Fruit fly (Drosophila melanogaster): ENCODE data around the gene Dci.

The Dci gene

DNA sequence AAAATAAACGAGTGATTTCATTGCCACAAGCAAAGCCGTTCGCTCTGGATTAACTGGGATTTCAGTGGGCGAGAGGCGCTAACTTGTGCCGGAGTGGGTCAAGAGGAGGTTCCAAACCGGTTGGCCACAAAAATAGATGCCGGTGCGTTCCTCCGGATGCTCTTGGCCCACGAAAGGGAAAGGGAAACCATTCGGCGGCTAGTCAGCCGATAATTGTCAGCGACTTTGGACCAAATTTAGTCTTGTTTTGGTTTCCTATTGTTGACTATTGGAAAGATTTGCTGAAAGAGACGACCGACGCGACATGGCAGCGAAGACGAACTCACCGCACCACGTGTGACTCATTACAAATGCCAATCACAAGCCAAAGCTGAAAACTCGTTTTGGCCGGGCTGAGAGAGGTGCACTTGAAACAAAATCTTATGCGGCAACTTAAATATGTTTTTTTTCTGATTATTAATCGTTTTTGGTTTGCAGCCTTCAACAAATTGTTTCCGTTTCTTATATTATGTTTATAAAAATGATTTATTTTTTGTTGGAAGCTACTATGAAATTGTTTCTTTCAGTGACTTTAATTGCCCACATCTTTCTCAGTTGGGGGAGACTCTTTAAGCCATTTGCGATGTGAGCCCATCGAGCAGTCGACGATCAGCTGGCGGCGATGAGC lies 44.3 kb downstream of the Dci start, which contains the start of gene CG34056 (continued):
- TF ChIP-seq ac (GFP tag; optimal IDR thresholded peaks at IDR 0.05), result peak; percentile 37
- peak; percentile 96 for TF ChIP-seq tgo (GFP tag; IDR thresholded peaks at IDR 0.05)
- TF ChIP-seq CG1647 (GFP tag; optimal IDR thresholded peaks at IDR 0.05), result peak; percentile 82
- peak; percentile 97 for TF ChIP-seq CG2678 (tag; optimal IDR thresholded peaks at IDR 0.05)
- TF ChIP-seq CTCF (GFP tag; optimal IDR thresholded peaks at IDR 0.05), result peak; percentile 53
- TF ChIP-seq ab (GFP tag; optimal IDR thresholded peaks at IDR 0.05), result no peak
- peak; percentile 84 for TF ChIP-seq CG5180 (GFP tag; optimal IDR thresholded peaks at IDR 0.05)
- TF ChIP-seq yki (optimal IDR thresholded peaks at IDR 0.05), result no peak
- TF ChIP-seq zen (tag; optimal IDR thresholded peaks at IDR 0.05), result peak; percentile 88
- peak; percentile 93 for TF ChIP-seq MBD-R2 (GFP tag; IDR thresholded peaks at IDR 0.05)
- peak; percentile 75 for TF ChIP-seq CG12155 (GFP tag; optimal IDR thresholded peaks at IDR 0.05)
- peak; percentile 73 for TF ChIP-seq CkIIα-i1 (GFP tag; IDR thresholded peaks at IDR 0.05)
- TF ChIP-seq CG3726 (GFP tag; IDR thresholded peaks at IDR 0.05), result peak; percentile 87
- TF ChIP-seq CG18011 (GFP tag; optimal IDR thresholded peaks at IDR 0.05), result peak; percentile 59
- no peak for TF ChIP-seq hbn (GFP tag; IDR thresholded peaks at IDR 0.05; ENCODE audit: partially characterized antibody)
- peak; percentile 90 for TF ChIP-seq al (GFP tag; IDR thresholded peaks at IDR 0.05)
- TF ChIP-seq Dek (tag; optimal IDR thresholded peaks at IDR 0.05), result peak; percentile 89
- peak; percentile 87 for TF ChIP-seq bowl (GFP tag; IDR thresholded peaks at IDR 0.05)
- no peak for TF ChIP-seq Dref (GFP tag; IDR thresholded peaks at IDR 0.05)
- TF ChIP-seq CG15269 (tag; optimal IDR thresholded peaks at IDR 0.05), result peak; percentile 91
- TF ChIP-seq CG4854 (GFP tag; optimal IDR thresholded peaks at IDR 0.05), result peak; percentile 85
- peak; percentile 2 for TF ChIP-seq bigmax (GFP tag; optimal IDR thresholded peaks at IDR 0.05)
- TF ChIP-seq gsb (GFP tag; IDR thresholded peaks at IDR 0.05), result peak; percentile 94
- peak; percentile 95 for TF ChIP-seq gem (tag; optimal IDR thresholded peaks at IDR 0.05)
- no peak for TF ChIP-seq fru (optimal IDR thresholded peaks at IDR 0.05)
- peak; percentile 94 for TF ChIP-seq Fer1 (GFP tag; optimal IDR thresholded peaks at IDR 0.05)
- TF ChIP-seq eve (GFP tag; optimal IDR thresholded peaks at IDR 0.05), result no peak
- peak; percentile 95 for TF ChIP-seq CG32772 (GFP tag; IDR thresholded peaks at IDR 0.05)
- TF ChIP-seq CG6791 (GFP tag; IDR thresholded peaks at IDR 0.05; ENCODE audit: partially characterized antibody), result no peak
- TF ChIP-seq dmrt99B (tag; optimal IDR thresholded peaks at IDR 0.05), result peak; percentile 97
- no peak for TF ChIP-seq Sin3A (optimal IDR thresholded peaks at IDR 0.05)
- no peak for TF ChIP-seq cg (GFP tag; optimal IDR thresholded peaks at IDR 0.05)
- no peak for TF ChIP-seq CG15479 (GFP tag; optimal IDR thresholded peaks at IDR 0.05)
- TF ChIP-seq CG7745 (tag; optimal IDR thresholded peaks at IDR 0.05), result no peak
- peak; percentile 31 for TF ChIP-seq CG9797 (GFP tag; optimal IDR thresholded peaks at IDR 0.05)
- peak; percentile 94 for TF ChIP-seq tin (GFP tag; optimal IDR thresholded peaks at IDR 0.05)
- TF ChIP-seq mam (GFP tag; optimal IDR thresholded peaks at IDR 0.05), result peak; percentile 91
- no peak for TF ChIP-seq Bgb (GFP tag; IDR thresholded peaks at IDR 0.05; ENCODE audit: partially characterized antibody)
- no peak for TF ChIP-seq br (optimal IDR thresholded peaks at IDR 0.05)
- peak; percentile 57 for TF ChIP-seq CG12744 (GFP tag; optimal IDR thresholded peaks at IDR 0.05)
- TF ChIP-seq Kr (GFP tag; optimal IDR thresholded peaks at IDR 0.05), result no peak
- peak; percentile 40 for TF ChIP-seq sug (tag; optimal IDR thresholded peaks at IDR 0.05)
- peak; percentile 79 for TF ChIP-seq Hsf (GFP tag; optimal IDR thresholded peaks at IDR 0.05)
- TF ChIP-seq MESR4 (GFP tag; optimal IDR thresholded peaks at IDR 0.05), result peak; percentile 5
- TF ChIP-seq nom (GFP tag; optimal IDR thresholded peaks at IDR 0.05), result peak; percentile 94
- peak; percentile 68 for TF ChIP-seq btn (GFP tag; optimal IDR thresholded peaks at IDR 0.05)
- peak; percentile 91 for TF ChIP-seq klu (GFP tag; IDR thresholded peaks at IDR 0.05)
- TF ChIP-seq Elba2 (GFP tag; optimal IDR thresholded peaks at IDR 0.05), result no peak
- TF ChIP-seq slou (GFP tag; optimal IDR thresholded peaks at IDR 0.05), result peak; percentile 59
- TF ChIP-seq cas (GFP tag; IDR thresholded peaks at IDR 0.05), result peak; percentile 87
- peak in 1 of 3 experiments; percentile 63 for TF ChIP-seq lola (GFP tag; optimal IDR thresholded peaks at IDR 0.05)
- peak; percentile 89 for TF ChIP-seq CG7357 (GFP tag; IDR thresholded peaks at IDR 0.05)

All from whole organism, embryonic.